Fruit fly (Drosophila melanogaster): ENCODE data around the gene CG42788.
A peak's percentile ranks its signal among the peaks of the same experiment; 100 is the strongest.

The CG42788 gene

dm6 chr3R:15087043-15087442 lies 44.7 kb downstream of the CG42788 start:
- no peak for TF ChIP-seq CG11617 (GFP tag; optimal IDR thresholded peaks at IDR 0.05)
- TF ChIP-seq Crg-1 (GFP tag; optimal IDR thresholded peaks at IDR 0.05): no peak
- no peak for TF ChIP-seq Mnt (GFP tag; optimal IDR thresholded peaks at IDR 0.05)
- no peak for TF ChIP-seq CG12768 (GFP tag; optimal IDR thresholded peaks at IDR 0.05)
- no peak for TF ChIP-seq Clk (GFP tag; optimal IDR thresholded peaks at IDR 0.05)
- no peak for TF ChIP-seq ovo (GFP tag; optimal IDR thresholded peaks at IDR 0.05)
- peak; percentile 81 for TF ChIP-seq tj (GFP tag; optimal IDR thresholded peaks at IDR 0.05)
- no peak for TF ChIP-seq cic (GFP tag; optimal IDR thresholded peaks at IDR 0.05)

- no peak for TF ChIP-seq cic (GFP tag; optimal IDR thresholded peaks at IDR 0.05)
- no peak for TF ChIP-seq Crg-1 (GFP tag; optimal IDR thresholded peaks at IDR 0.05)
- TF ChIP-seq CG5204 (GFP tag; optimal IDR thresholded peaks at IDR 0.05): no peak
- TF ChIP-seq bab1 (GFP tag; optimal IDR thresholded peaks at IDR 0.05): no peak
- TF ChIP-seq pad (GFP tag; optimal IDR thresholded peaks at IDR 0.05): no peak
- TF ChIP-seq Clk (GFP tag; optimal IDR thresholded peaks at IDR 0.05): no peak
- TF ChIP-seq tj (GFP tag; optimal IDR thresholded peaks at IDR 0.05): no peak
Measured at dm6 chr3R:15084461-15085106, 47.1 kb downstream of the CG42788 start.

- TF ChIP-seq CG14711 (tag; optimal IDR thresholded peaks at IDR 0.05) (no peak), ovo (GFP tag; optimal IDR thresholded peaks at IDR 0.05) (no peak), kay (GFP tag; ENCODE audit: borderline replicate concordance) (no peak), CG7101 (tag; optimal IDR thresholded peaks at IDR 0.05) (no peak), CG1620 (GFP tag; optimal IDR thresholded peaks at IDR 0.05) (no peak), Crg-1 (GFP tag; optimal IDR thresholded peaks at IDR 0.05) (no peak), CG12768 (GFP tag; optimal IDR thresholded peaks at IDR 0.05) (no peak), cnc (optimal IDR thresholded peaks at IDR 0.05) (no peak), tj (GFP tag; optimal IDR thresholded peaks at IDR 0.05) (no peak), Mnt (GFP tag; optimal IDR thresholded peaks at IDR 0.05) (no peak), cic (GFP tag; optimal IDR thresholded peaks at IDR 0.05) (no peak)
Measured at dm6 chr3R:15083676-15084216, 48.0 kb downstream of the CG42788 start.

DNA sequence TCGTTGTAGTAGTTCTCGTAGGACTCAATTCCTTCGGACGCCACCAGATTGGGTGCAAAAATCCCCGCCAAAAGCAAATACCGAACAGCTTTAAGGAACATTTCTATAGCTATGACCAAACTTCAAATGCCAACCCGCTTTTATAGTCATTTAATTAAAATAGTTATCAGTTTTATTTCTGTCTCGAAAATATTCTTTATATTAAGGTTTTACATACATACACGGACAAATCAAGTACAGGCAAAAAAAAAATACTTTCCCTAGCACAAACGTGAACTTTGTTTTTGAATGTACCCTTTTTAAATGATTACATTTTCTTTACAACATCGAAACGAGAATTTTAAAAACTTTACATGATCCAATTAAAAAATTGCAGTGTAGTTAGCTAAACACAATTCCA lies 52.5 kb downstream of the CG42788 start, which contains the start of gene CG6974:
Gene CG6974 (minus strand): TSS at position 101 of the 400 bp plus-strand sequence.
- no peak for TF ChIP-seq CG1620 (GFP tag; optimal IDR thresholded peaks at IDR 0.05)
- TF ChIP-seq CG11617 (GFP tag; optimal IDR thresholded peaks at IDR 0.05): no peak
- no peak for TF ChIP-seq bab1 (GFP tag; optimal IDR thresholded peaks at IDR 0.05)
- TF ChIP-seq Crg-1 (GFP tag; optimal IDR thresholded peaks at IDR 0.05): no peak
- TF ChIP-seq CG33017 (tag; optimal IDR thresholded peaks at IDR 0.05): no peak
- TF ChIP-seq pad (GFP tag; optimal IDR thresholded peaks at IDR 0.05): no peak
- TF ChIP-seq CG5204 (GFP tag; optimal IDR thresholded peaks at IDR 0.05): no peak
- TF ChIP-seq cnc (optimal IDR thresholded peaks at IDR 0.05): no peak
- no peak for TF ChIP-seq CG7101 (tag; optimal IDR thresholded peaks at IDR 0.05)
- no peak for TF ChIP-seq Mnt (GFP tag; optimal IDR thresholded peaks at IDR 0.05)
- no peak for TF ChIP-seq CG12768 (GFP tag; optimal IDR thresholded peaks at IDR 0.05)
- no peak for TF ChIP-seq Hr96 (GFP tag; optimal IDR thresholded peaks at IDR 0.05)
- TF ChIP-seq toe (GFP tag; optimal IDR thresholded peaks at IDR 0.05): no peak
- TF ChIP-seq CG7045 (GFP tag; optimal IDR thresholded peaks at IDR 0.05): no peak
- TF ChIP-seq CG14711 (tag; optimal IDR thresholded peaks at IDR 0.05): no peak

DNA sequence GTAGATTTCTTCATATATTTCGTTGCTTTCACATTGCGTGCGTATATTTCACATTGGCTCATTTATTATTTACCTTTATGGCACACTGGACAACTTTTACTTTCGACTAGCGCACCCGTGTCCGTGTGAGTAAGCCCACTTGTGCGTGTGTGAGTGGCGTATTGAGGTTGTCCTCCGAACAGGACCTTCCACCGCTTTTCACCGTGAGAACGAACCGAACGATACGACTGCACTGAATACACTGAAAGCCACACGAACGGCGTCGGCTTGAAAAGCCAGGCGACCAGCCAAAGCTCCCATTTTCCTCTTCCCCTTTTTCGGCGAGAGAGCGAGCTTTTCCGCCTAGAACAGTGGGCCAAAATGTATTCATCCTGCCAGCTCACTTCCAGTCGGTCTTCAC lies 54.8 kb downstream of the CG42788 start, which contains the start of gene dpr9:
Gene dpr9 (minus strand): TSS at position 244 of the 400 bp plus-strand sequence.
- TF ChIP-seq pad (GFP tag; optimal IDR thresholded peaks at IDR 0.05): peak; percentile 40
- TF ChIP-seq CG33017 (tag; optimal IDR thresholded peaks at IDR 0.05): no peak

DNA sequence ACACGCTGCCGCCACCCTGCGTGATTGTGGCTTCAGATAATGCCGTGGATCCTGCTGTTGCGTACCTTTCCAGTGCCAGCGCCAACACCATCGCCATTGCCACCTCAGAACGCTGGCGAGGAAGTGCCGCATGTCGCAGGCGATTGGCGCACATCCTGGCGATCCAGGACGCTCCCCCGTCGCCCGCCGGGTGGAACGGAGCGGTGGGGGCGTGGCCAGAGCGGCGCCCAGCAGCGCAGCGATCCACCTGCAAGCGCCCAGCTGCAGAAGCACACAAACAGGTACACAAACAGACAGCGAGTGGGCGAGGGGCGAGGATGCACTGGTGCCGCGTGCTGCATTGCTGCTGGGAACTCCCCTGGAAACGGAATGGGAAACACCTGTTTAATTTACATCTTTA lies 74.5 kb downstream of the CG42788 start:
- TF ChIP-seq cic (GFP tag; optimal IDR thresholded peaks at IDR 0.05): no peak
- TF ChIP-seq CG33017 (tag; optimal IDR thresholded peaks at IDR 0.05): no peak
- no peak for TF ChIP-seq cnc (optimal IDR thresholded peaks at IDR 0.05)
- TF ChIP-seq CG7101 (tag; optimal IDR thresholded peaks at IDR 0.05): no peak
- no peak for TF ChIP-seq CG1620 (GFP tag; optimal IDR thresholded peaks at IDR 0.05)
- TF ChIP-seq CG14711 (tag; optimal IDR thresholded peaks at IDR 0.05): no peak
- no peak for TF ChIP-seq Hr96 (GFP tag; optimal IDR thresholded peaks at IDR 0.05)
- TF ChIP-seq toe (GFP tag; optimal IDR thresholded peaks at IDR 0.05): no peak
- no peak for TF ChIP-seq CG7045 (GFP tag; optimal IDR thresholded peaks at IDR 0.05)

All from whole organism, adult.